Worm (Caenorhabditis elegans) whole organism, midembryonic: ENCODE measurements around the gene men-1.

Source experiments
- T22C8.4 ChIP-seq: fragments of 200-800 bp; sonication (Bioruptor generic); IDR thresholded peaks from 2 replicates; pipeline ENCODE4 v1.3.6; 2022; ENCODE audit warnings: missing genetic modification characterization, missing compliant biosample characterization
- cog-1 ChIP-seq: sonication (generic microtip); optimal IDR thresholded peaks from 2 replicates; lab custom pipeline; 2016; ENCODE audit warnings: missing genetic modification characterization, missing compliant biosample characterization
- flt-1 ChIP-seq: fragments of 200-800 bp; sonication (Bioruptor generic); IDR thresholded peaks from 2 replicates; pipeline ENCODE4 v1.3.6; 2022; ENCODE audit warnings: missing genetic modification characterization, missing compliant biosample characterization
- klf-2 ChIP-seq: fragments of 200-800 bp; sonication (Bioruptor generic); conservative IDR thresholded peaks from 2 replicates; pipeline ENCODE4 v1.3.6; 2022; ENCODE audit warnings: missing genetic modification reagents, missing genetic modification characterization, missing compliant biosample characterization
- med-1 ChIP-seq: sonication (generic microtip); optimal IDR thresholded peaks from 2 replicates; lab custom pipeline; 2017; ENCODE audit warnings: missing genetic modification characterization, mild to moderate bottlenecking, missing compliant biosample characterization, antibody characterized with exemption, missing genetic modification reagents; ENCODE audit not compliant: insufficient read depth
- ref-1 ChIP-seq: fragments of 200-800 bp; sonication (Bioruptor generic); conservative IDR thresholded peaks from 2 replicates; pipeline ENCODE4 v1.3.6; 2022; ENCODE audit warnings: missing genetic modification reagents, missing genetic modification characterization, missing compliant biosample characterization
- tab-1 ChIP-seq: fragments of 200-800 bp; sonication (Bioruptor generic); IDR thresholded peaks from 2 replicates; pipeline ENCODE4 v1.3.6; 2022; ENCODE audit warnings: missing genetic modification characterization, missing compliant biosample characterization
- ztf-23 ChIP-seq: fragments of 200-800 bp; sonication (Bioruptor generic); IDR thresholded peaks from 2 replicates; pipeline ENCODE4 v1.3.6; 2022; ENCODE audit warnings: missing genetic modification reagents, missing genetic modification characterization, missing compliant biosample characterization
- ztf-29 ChIP-seq: fragments of 200-800 bp; sonication (Bioruptor generic); IDR thresholded peaks from 2 replicates; pipeline ENCODE4 v1.3.6; 2022; ENCODE audit warnings: missing genetic modification reagents, missing genetic modification characterization, missing compliant biosample characterization

- TF ChIP-seq cog-1 (tag; lab: Kevin White, UChicago) (peak; percentile 66), med-1 (no peak), klf-2 (GFP tag; lab: Robert Waterston, UW) (0 out of 2 replicates have a peak, but pooled peaks have one; percentile 31), tab-1 (GFP tag; lab: Robert Waterston, UW) (no peak), T22C8.4 (no peak), ztf-23 (peak; percentile 66), ztf-29 (GFP tag; lab: Robert Waterston, UW) (no peak; the same call in 1 of the 2 replicates), flt-1 (GFP tag; lab: Robert Waterston, UW) (peak; percentile 83), ref-1 (GFP tag; lab: Robert Waterston, UW) (0 out of 2 replicates have a peak, but pooled peaks have one; percentile 51)
Observed at ce11 chrII:14251400-14251940, 17.6 kb upstream of the men-1 start.
